Worm (Caenorhabditis elegans) whole organism, early embryonic: ENCODE results near the gene ing-3.

Experiments
- B0310.2 ChIP-seq: sonication (generic microtip); optimal IDR thresholded peaks from 2 replicates; lab custom pipeline; 2016; ENCODE audit warnings: mild to moderate bottlenecking, missing genetic modification characterization, missing compliant biosample characterization
- F13C5.2 ChIP-seq: sonication (generic microtip); optimal IDR thresholded peaks from 2 replicates; lab custom pipeline; 2017; ENCODE audit warnings: mild to moderate bottlenecking, missing genetic modification characterization, inconsistent platforms, missing compliant biosample characterization
- aly-1 ChIP-seq: sonication (generic microtip); optimal IDR thresholded peaks from 2 replicates; lab custom pipeline; 2016; ENCODE audit warnings: missing genetic modification characterization, missing compliant biosample characterization
- ama-1 ChIP-seq: fragments of 150-350 bp; optimal IDR thresholded peaks from 2 replicates; lab custom pipeline; 2014
- ceh-13 ChIP-seq: fragments of 200-800 bp; sonication (Bioruptor generic); optimal IDR thresholded peaks from 2 replicates; lab custom pipeline; 2018; ENCODE audit warnings: mild to moderate bottlenecking, missing genetic modification characterization, missing compliant biosample characterization
- ceh-36 ChIP-seq: sonication (generic microtip); optimal IDR thresholded peaks from 2 replicates; lab custom pipeline; 2016; ENCODE audit warnings: missing genetic modification characterization, inconsistent platforms, missing compliant biosample characterization
- ets-7 ChIP-seq: sonication (generic microtip); optimal IDR thresholded peaks from 2 replicates; lab custom pipeline; 2016; ENCODE audit warnings: missing genotype, missing genetic modification characterization, missing compliant biosample characterization
- flt-1 ChIP-seq: fragments of 200-800 bp; sonication (Bioruptor generic); IDR thresholded peaks from 2 replicates; pipeline ENCODE4 v1.3.6; 2022; ENCODE audit warnings: missing genetic modification characterization, missing compliant biosample characterization
- hmbx-1 ChIP-seq: sonication (generic microtip); optimal IDR thresholded peaks from 2 replicates; lab custom pipeline; 2016; ENCODE audit warnings: mild to moderate bottlenecking, missing genetic modification characterization, missing compliant biosample characterization
- hmg-4 ChIP-seq: fragments of 200-800 bp; sonication (Bioruptor generic); optimal IDR thresholded peaks from 2 replicates; lab custom pipeline; 2018; ENCODE audit warnings: mild to moderate bottlenecking, missing genetic modification characterization, missing compliant biosample characterization
- hnd-1 ChIP-seq: sonication (generic microtip); optimal IDR thresholded peaks from 2 replicates; lab custom pipeline; 2016; ENCODE audit warnings: missing genetic modification characterization, missing compliant biosample characterization
- pes-1 ChIP-seq: fragments of 200-800 bp; sonication (Bioruptor generic); IDR thresholded peaks from 2 replicates; pipeline ENCODE4 v1.3.6; 2022; ENCODE audit warnings: missing genetic modification reagents, missing genetic modification characterization, missing compliant biosample characterization
- scrt-1 ChIP-seq: fragments of 200-800 bp; sonication (Bioruptor generic); IDR thresholded peaks from 2 replicates; pipeline ENCODE4 v1.3.6; 2022; ENCODE audit warnings: missing genetic modification characterization, missing compliant biosample characterization
- sea-1 ChIP-seq: fragments of 200-800 bp; sonication (Bioruptor generic); conservative IDR thresholded peaks from 2 replicates; pipeline ENCODE4 v1.3.6; 2022; ENCODE audit warnings: missing genetic modification characterization, missing compliant biosample characterization
- tbx-11 ChIP-seq: fragments of 200-800 bp; sonication (Bioruptor generic); IDR thresholded peaks from 2 replicates; pipeline ENCODE4 v1.3.6; 2022; ENCODE audit warnings: missing genetic modification characterization, missing compliant biosample characterization
- tbx-37 ChIP-seq: fragments of 200-800 bp; sonication (Bioruptor generic); conservative IDR thresholded peaks from 2 replicates; pipeline ENCODE4 v1.3.6; 2022; ENCODE audit warnings: missing genetic modification reagents, missing genetic modification characterization, missing compliant biosample characterization
- tra-4 ChIP-seq: sonication (generic microtip); optimal IDR thresholded peaks from 2 replicates; lab custom pipeline; 2017; ENCODE audit warnings: missing genetic modification characterization, missing compliant biosample characterization

The ing-3 gene

DNA sequence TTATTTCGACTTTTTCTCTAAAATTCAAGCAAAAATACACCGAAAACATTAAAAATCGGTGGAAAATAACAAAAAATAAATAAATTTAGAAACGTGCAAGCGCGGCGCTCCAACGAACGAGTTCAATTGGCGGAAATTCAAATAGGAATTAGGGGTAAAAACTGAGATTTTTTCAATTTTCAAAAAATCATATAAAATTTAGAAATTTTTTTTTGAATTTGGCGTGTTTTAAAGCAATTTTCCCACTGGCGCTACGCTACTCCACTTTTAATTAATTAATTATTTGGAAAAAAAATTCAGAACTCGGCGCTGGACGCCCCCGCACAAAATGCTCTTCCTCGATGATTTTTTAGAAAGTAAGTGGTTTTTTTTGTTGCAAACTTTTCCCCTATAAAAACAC lies at the start of gene ing-3:
TSS of gene ing-3 (plus strand) at position 301 of the 400 bp plus-strand sequence.
- TF ChIP-seq ceh-36 (tag; lab: Kevin White, UChicago) (no peak), F13C5.2 (tag; lab: Kevin White, UChicago) (no peak), ama-1 (lab: Kevin White, UChicago) (no peak), pes-1 (GFP tag; lab: Robert Waterston, UW) (no peak), tbx-37 (GFP tag; lab: Robert Waterston, UW) (no peak), aly-1 (tag; lab: Kevin White, UChicago) (no peak), tra-4 (tag; lab: Kevin White, UChicago) (no peak), scrt-1 (GFP tag; lab: Robert Waterston, UW) (no peak), ets-7 (tag; lab: Kevin White, UChicago) (no peak), sea-1 (GFP tag; lab: Robert Waterston, UW) (no peak), hmg-4 (GFP tag; lab: Kevin White, UChicago) (no peak), tbx-11 (no peak), hnd-1 (tag; lab: Kevin White, UChicago) (no peak), ceh-13 (no peak), hmbx-1 (tag; lab: Kevin White, UChicago) (no peak), B0310.2 (tag; lab: Kevin White, UChicago) (no peak), flt-1 (GFP tag; lab: Robert Waterston, UW) (no peak)

DNA sequence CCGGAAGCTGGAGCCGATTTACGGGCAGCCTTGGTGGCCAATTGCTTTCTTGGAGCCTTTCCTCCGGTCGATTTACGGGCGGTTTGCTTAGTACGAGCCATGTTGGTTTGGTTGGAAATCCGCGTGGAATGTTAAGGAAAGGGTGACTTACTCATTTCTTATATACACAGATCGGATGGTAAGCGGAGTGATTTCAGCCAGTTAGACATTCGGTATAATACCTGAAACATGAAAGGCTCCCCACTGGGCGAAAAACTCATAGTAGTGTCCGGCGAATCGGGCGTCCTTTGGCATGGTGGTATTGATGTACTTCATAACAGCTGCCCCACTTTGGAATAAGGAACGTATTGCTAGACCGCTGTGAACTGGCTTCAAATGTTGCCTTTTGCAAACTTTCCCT lies 47.2 kb upstream of the ing-3 start, which contains the start of gene his-42:
TSS of gene his-42 (minus strand) at position 101 of the 400 bp plus-strand sequence.
- TF ChIP-seq ceh-36 (tag; lab: Kevin White, UChicago) (no peak), tbx-11 (no peak), sea-1 (GFP tag; lab: Robert Waterston, UW) (no peak), hmg-4 (GFP tag; lab: Kevin White, UChicago) (no peak), pes-1 (GFP tag; lab: Robert Waterston, UW) (no peak), ama-1 (lab: Kevin White, UChicago) (no peak), hmbx-1 (tag; lab: Kevin White, UChicago) (no peak), ceh-13 (no peak), B0310.2 (tag; lab: Kevin White, UChicago) (no peak), tbx-37 (GFP tag; lab: Robert Waterston, UW) (no peak)

DNA sequence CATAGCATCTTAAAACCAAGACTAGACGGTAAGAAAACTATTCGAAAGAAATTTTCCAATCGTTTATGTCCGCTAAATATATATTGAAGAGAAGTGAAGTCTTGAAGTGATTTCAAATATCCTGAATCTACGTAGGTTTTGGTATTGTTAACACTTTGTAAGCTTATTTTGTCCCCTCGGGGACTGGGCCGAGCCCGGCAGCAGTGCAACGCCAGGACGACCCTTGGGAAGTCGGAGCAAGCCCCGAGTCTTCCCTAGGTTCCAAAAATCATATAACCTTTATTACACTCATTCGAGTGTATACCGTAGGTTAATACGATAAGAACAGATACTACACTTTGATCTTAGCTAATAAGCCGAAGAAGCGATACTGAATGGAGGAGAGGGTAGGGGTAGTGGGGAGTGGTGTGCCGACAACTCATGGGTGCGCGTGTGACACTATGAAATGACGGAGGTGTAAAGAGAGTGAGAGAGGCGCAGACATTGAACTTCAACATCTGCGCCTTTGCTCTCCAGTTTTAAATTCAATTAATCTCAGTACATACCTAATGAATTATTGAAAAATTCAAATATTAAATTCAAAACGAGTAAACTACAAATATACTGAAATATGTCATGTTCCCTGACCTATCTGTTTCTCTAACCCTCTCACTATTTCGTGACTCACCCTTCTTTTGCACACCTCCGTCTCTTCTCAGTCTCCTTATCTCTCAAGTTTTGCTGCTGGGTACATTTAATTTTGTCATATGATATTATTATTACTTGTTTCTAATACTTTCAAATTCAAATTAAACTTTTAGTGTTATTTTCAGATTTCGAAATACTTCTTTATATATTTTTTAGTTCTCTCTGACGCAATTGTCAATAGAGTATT lies 46.5 kb upstream of the ing-3 start:
- TF ChIP-seq sea-1 (GFP tag; lab: Robert Waterston, UW) (0 out of 2 replicates have a peak, but pooled peaks have one; percentile 24), pes-1 (GFP tag; lab: Robert Waterston, UW) (0 out of 2 replicates have a peak, but pooled peaks have one; percentile 37), hmg-4 (GFP tag; lab: Kevin White, UChicago) (peak; percentile 6)

DNA sequence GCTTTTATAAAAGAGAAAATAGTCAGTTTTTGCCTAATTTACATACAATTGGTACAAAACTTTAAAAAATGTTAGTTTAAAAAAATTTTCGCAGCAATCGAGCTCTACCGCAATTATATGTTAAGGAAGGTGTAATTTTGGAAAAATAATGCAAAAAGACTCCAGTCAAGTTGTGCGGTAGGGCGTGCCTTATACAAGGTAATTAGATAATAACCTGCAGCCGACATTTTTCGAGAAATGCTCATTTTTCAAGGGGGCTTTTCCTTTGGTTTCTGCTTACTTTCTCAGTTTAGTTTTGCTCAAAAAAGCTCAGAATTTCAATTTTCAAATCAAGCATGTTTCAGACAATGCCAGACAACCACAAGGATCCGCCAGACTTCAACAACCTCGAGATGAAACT lies 45.6 kb upstream of the ing-3 start, which contains the start of gene F08G2.4:
TSS of gene F08G2.4 (plus strand) at position 348 of the 400 bp plus-strand sequence.
- TF ChIP-seq pes-1 (GFP tag; lab: Robert Waterston, UW) (no peak), B0310.2 (tag; lab: Kevin White, UChicago) (no peak), ets-7 (tag; lab: Kevin White, UChicago) (no peak), sea-1 (GFP tag; lab: Robert Waterston, UW) (no peak), F13C5.2 (tag; lab: Kevin White, UChicago) (no peak), scrt-1 (GFP tag; lab: Robert Waterston, UW) (no peak), tra-4 (tag; lab: Kevin White, UChicago) (no peak), tbx-11 (no peak), hnd-1 (tag; lab: Kevin White, UChicago) (no peak), ama-1 (lab: Kevin White, UChicago) (no peak), aly-1 (tag; lab: Kevin White, UChicago) (no peak), tbx-37 (GFP tag; lab: Robert Waterston, UW) (no peak), ceh-36 (tag; lab: Kevin White, UChicago) (no peak), ceh-13 (no peak), hmbx-1 (tag; lab: Kevin White, UChicago) (no peak), hmg-4 (GFP tag; lab: Kevin White, UChicago) (no peak), flt-1 (GFP tag; lab: Robert Waterston, UW) (no peak)

DNA sequence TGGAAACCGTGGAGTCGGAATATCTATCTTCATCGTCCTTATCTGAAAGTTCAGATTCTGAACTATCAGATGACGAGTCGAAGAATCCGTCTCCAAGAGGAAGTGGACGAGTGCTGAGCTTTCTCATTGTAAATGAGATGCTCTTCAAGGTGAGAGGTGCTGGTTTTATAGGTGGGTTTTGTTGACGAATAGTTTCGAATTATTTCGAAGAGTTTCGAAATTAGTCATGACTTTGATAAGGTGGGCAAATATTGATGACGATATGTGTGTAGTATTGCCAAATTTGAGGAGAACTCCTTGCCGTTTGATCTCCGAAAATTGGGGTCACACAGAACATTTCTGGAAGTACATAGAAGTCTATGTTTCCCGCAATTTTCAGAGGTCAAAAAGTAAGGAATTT lies 42.3 kb upstream of the ing-3 start, which contains the start of gene F08G2.5:
TSS of gene F08G2.5 (minus strand) at position 127 of the 400 bp plus-strand sequence.
- TF ChIP-seq hmg-4 (GFP tag; lab: Kevin White, UChicago) = no peak
- TF ChIP-seq aly-1 (tag; lab: Kevin White, UChicago) = no peak
- TF ChIP-seq hnd-1 (tag; lab: Kevin White, UChicago) = no peak
- no peak for TF ChIP-seq sea-1 (GFP tag; lab: Robert Waterston, UW)
- no peak for TF ChIP-seq tbx-11
- no peak for TF ChIP-seq hmbx-1 (tag; lab: Kevin White, UChicago)
- TF ChIP-seq ceh-36 (tag; lab: Kevin White, UChicago) = no peak
- TF ChIP-seq scrt-1 (GFP tag; lab: Robert Waterston, UW) = no peak
- TF ChIP-seq ceh-13 = no peak
- TF ChIP-seq tbx-37 (GFP tag; lab: Robert Waterston, UW) = no peak
- no peak for TF ChIP-seq flt-1 (GFP tag; lab: Robert Waterston, UW)
- TF ChIP-seq tra-4 (tag; lab: Kevin White, UChicago) = no peak
- no peak for TF ChIP-seq F13C5.2 (tag; lab: Kevin White, UChicago)
- no peak for TF ChIP-seq ama-1 (lab: Kevin White, UChicago)

DNA sequence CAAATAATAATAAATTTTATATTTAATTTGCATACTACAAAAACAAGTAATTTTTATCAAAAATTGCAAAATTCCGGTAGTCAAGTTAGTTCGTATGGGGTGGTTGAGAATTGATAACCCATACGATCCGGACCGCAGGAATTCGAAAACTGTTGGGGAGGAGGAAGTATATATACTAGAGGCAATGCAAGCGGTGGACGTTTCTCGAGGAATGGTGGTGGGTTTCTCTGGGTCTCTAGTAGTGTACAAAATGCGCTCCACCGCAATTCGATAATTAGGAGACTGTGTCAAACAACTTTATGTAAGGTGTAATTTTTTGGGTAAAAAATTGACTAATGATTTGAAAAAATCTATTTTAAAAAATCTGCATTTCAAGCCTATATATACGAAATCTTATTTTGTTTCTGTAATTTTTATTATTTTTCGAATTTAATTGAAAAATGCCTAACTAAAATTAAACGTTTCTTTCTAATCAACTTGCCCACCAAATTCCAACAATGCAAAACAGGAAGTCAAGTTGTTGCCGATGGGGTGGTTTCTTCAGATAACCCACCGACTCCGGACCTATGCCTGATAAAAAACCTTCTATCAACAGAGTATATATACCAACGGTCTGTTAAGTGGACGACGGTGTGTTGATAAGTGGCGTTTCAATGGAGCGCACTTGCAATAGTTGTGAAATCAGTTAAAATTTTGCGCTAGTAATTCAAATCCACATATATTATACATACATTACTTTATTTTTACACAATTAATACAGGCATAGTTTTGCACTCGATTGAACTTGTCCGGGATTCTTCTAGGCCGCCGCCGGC lies 41.2 kb upstream of the ing-3 start:
- TF ChIP-seq scrt-1 (GFP tag; lab: Robert Waterston, UW) = peak; percentile 84
- TF ChIP-seq hmbx-1 (tag; lab: Kevin White, UChicago) = peak; percentile 30
- TF ChIP-seq hnd-1 (tag; lab: Kevin White, UChicago) = peak; percentile 63
- TF ChIP-seq aly-1 (tag; lab: Kevin White, UChicago) = peak; percentile 32
- peak; percentile 72 for TF ChIP-seq ceh-36 (tag; lab: Kevin White, UChicago)
- peak; percentile 67 for TF ChIP-seq B0310.2 (tag; lab: Kevin White, UChicago)
- peak; percentile 89 for TF ChIP-seq sea-1 (GFP tag; lab: Robert Waterston, UW)
- TF ChIP-seq tbx-37 (GFP tag; lab: Robert Waterston, UW) = peak; percentile 74
- TF ChIP-seq flt-1 (GFP tag; lab: Robert Waterston, UW) = peak; percentile 81
- peak; percentile 88 for TF ChIP-seq pes-1 (GFP tag; lab: Robert Waterston, UW)
- TF ChIP-seq tbx-11 = peak; percentile 82
- peak; percentile 85 for TF ChIP-seq F13C5.2 (tag; lab: Kevin White, UChicago)
- peak; percentile 60 for TF ChIP-seq ceh-13
- TF ChIP-seq ets-7 (tag; lab: Kevin White, UChicago) = peak; percentile 53
- peak; percentile 91 for TF ChIP-seq hmg-4 (GFP tag; lab: Kevin White, UChicago)
- TF ChIP-seq tra-4 (tag; lab: Kevin White, UChicago) = no peak
- TF ChIP-seq ama-1 (lab: Kevin White, UChicago) = no peak
